Worm (Caenorhabditis elegans) whole organism, early embryonic: Measurements from ENCODE around the gene Y6E2A.7.
"Not testable (repeated sequence)": the region's sequence is repeated elsewhere in the genome, so short reads cannot be mapped to it uniquely, and the experiment has no call there.

Experiments used
- B0310.2 ChIP-seq: sonication (generic microtip); optimal IDR thresholded peaks from 2 replicates; lab custom pipeline; 2016; ENCODE audit warnings: mild to moderate bottlenecking, missing genetic modification characterization, missing compliant biosample characterization
- F13C5.2 ChIP-seq: sonication (generic microtip); optimal IDR thresholded peaks from 2 replicates; lab custom pipeline; 2017; ENCODE audit warnings: mild to moderate bottlenecking, missing genetic modification characterization, inconsistent platforms, missing compliant biosample characterization
- aly-1 ChIP-seq: sonication (generic microtip); optimal IDR thresholded peaks from 2 replicates; lab custom pipeline; 2016; ENCODE audit warnings: missing genetic modification characterization, missing compliant biosample characterization
- ama-1 ChIP-seq: fragments of 150-350 bp; optimal IDR thresholded peaks from 2 replicates; lab custom pipeline; 2014
- ceh-13 ChIP-seq: fragments of 200-800 bp; sonication (Bioruptor generic); optimal IDR thresholded peaks from 2 replicates; lab custom pipeline; 2018; ENCODE audit warnings: mild to moderate bottlenecking, missing genetic modification characterization, missing compliant biosample characterization
- ceh-36 ChIP-seq: sonication (generic microtip); optimal IDR thresholded peaks from 2 replicates; lab custom pipeline; 2016; ENCODE audit warnings: missing genetic modification characterization, inconsistent platforms, missing compliant biosample characterization
- ets-7 ChIP-seq: sonication (generic microtip); optimal IDR thresholded peaks from 2 replicates; lab custom pipeline; 2016; ENCODE audit warnings: missing genotype, missing genetic modification characterization, missing compliant biosample characterization
- flt-1 ChIP-seq: fragments of 200-800 bp; sonication (Bioruptor generic); IDR thresholded peaks from 2 replicates; pipeline ENCODE4 v1.3.6; 2022; ENCODE audit warnings: missing genetic modification characterization, missing compliant biosample characterization
- hmbx-1 ChIP-seq: sonication (generic microtip); optimal IDR thresholded peaks from 2 replicates; lab custom pipeline; 2016; ENCODE audit warnings: mild to moderate bottlenecking, missing genetic modification characterization, missing compliant biosample characterization
- hmg-4 ChIP-seq: fragments of 200-800 bp; sonication (Bioruptor generic); optimal IDR thresholded peaks from 2 replicates; lab custom pipeline; 2018; ENCODE audit warnings: mild to moderate bottlenecking, missing genetic modification characterization, missing compliant biosample characterization
- hnd-1 ChIP-seq: sonication (generic microtip); optimal IDR thresholded peaks from 2 replicates; lab custom pipeline; 2016; ENCODE audit warnings: missing genetic modification characterization, missing compliant biosample characterization
- pes-1 ChIP-seq: fragments of 200-800 bp; sonication (Bioruptor generic); IDR thresholded peaks from 2 replicates; pipeline ENCODE4 v1.3.6; 2022; ENCODE audit warnings: missing genetic modification reagents, missing genetic modification characterization, missing compliant biosample characterization
- scrt-1 ChIP-seq: fragments of 200-800 bp; sonication (Bioruptor generic); IDR thresholded peaks from 2 replicates; pipeline ENCODE4 v1.3.6; 2022; ENCODE audit warnings: missing genetic modification characterization, missing compliant biosample characterization
- sea-1 ChIP-seq: fragments of 200-800 bp; sonication (Bioruptor generic); conservative IDR thresholded peaks from 2 replicates; pipeline ENCODE4 v1.3.6; 2022; ENCODE audit warnings: missing genetic modification characterization, missing compliant biosample characterization
- tbx-11 ChIP-seq: fragments of 200-800 bp; sonication (Bioruptor generic); IDR thresholded peaks from 2 replicates; pipeline ENCODE4 v1.3.6; 2022; ENCODE audit warnings: missing genetic modification characterization, missing compliant biosample characterization
- tbx-37 ChIP-seq: fragments of 200-800 bp; sonication (Bioruptor generic); conservative IDR thresholded peaks from 2 replicates; pipeline ENCODE4 v1.3.6; 2022; ENCODE audit warnings: missing genetic modification reagents, missing genetic modification characterization, missing compliant biosample characterization
- tra-4 ChIP-seq: sonication (generic microtip); optimal IDR thresholded peaks from 2 replicates; lab custom pipeline; 2017; ENCODE audit warnings: missing genetic modification characterization, missing compliant biosample characterization

The Y6E2A.7 gene

DNA sequence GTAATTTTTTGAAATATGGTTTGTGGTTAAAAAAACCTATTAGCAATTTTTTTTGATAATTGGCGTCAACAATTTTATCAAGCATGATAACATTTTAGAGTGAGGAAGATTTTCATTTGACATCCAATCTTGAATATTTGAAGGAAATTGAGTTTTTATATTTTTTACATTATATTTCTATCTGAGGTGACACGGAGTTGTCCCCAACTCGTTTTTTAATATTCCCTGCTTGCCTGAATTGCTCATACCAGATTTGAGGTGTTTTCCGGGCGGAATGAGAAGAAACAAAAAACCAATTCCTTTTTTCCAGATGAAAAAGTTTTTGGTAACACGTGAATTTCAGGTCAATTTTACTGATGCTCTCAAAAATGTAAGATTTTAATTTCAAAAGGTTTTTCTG, at the start of gene Y6E2A.7:
TSS of gene Y6E2A.7 (plus strand) at position 301 of the 400 bp plus-strand sequence.
- no peak for TF ChIP-seq tra-4 (tag; lab: Kevin White, UChicago)
- TF ChIP-seq flt-1 = no peak
- TF ChIP-seq hmg-4 (GFP tag; lab: Kevin White, UChicago) = no peak
- TF ChIP-seq ets-7 (tag; lab: Kevin White, UChicago) = no peak
- no peak for TF ChIP-seq hnd-1 (tag; lab: Kevin White, UChicago)
- no peak for TF ChIP-seq hmbx-1 (tag; lab: Kevin White, UChicago)
- TF ChIP-seq F13C5.2 (tag; lab: Kevin White, UChicago) = no peak
- TF ChIP-seq ama-1 (lab: Kevin White, UChicago) = no peak
- no peak for TF ChIP-seq B0310.2
- no peak for TF ChIP-seq scrt-1 (GFP tag; lab: Robert Waterston, UW)
- no peak for TF ChIP-seq aly-1 (tag; lab: Kevin White, UChicago)
- TF ChIP-seq tbx-11 = no peak
- no peak for TF ChIP-seq ceh-36 (tag; lab: Kevin White, UChicago)
- TF ChIP-seq tbx-37 (GFP tag; lab: Robert Waterston, UW) = no peak
- TF ChIP-seq ceh-13 (GFP tag; lab: Kevin White, UChicago) = no peak
- no peak for TF ChIP-seq sea-1 (GFP tag; lab: Robert Waterston, UW)

- not testable (repeated sequence) for TF ChIP-seq tbx-11; F13C5.2 (tag; lab: Kevin White, UChicago); hnd-1 (tag; lab: Kevin White, UChicago)
Measured at ce11 chrV:15670139-15670538, 49.5 kb upstream of the Y6E2A.7 start, which contains the start of gene K06B4.15. TSS of gene K06B4.15 (plus strand) at chrV:15670439.

ce11 chrV:15673707-15674106, 46.0 kb upstream of the Y6E2A.7 start, which contains the start of gene nhr-51:
TSS of gene nhr-51 (plus strand) at chrV:15674007.
- no peak for TF ChIP-seq ceh-13 (GFP tag; lab: Kevin White, UChicago)
- no peak for TF ChIP-seq flt-1
- no peak for TF ChIP-seq sea-1 (GFP tag; lab: Robert Waterston, UW)
- no peak for TF ChIP-seq hmg-4 (GFP tag; lab: Kevin White, UChicago)
- TF ChIP-seq aly-1 (tag; lab: Kevin White, UChicago) = no peak
- TF ChIP-seq scrt-1 (GFP tag; lab: Robert Waterston, UW) = no peak

DNA sequence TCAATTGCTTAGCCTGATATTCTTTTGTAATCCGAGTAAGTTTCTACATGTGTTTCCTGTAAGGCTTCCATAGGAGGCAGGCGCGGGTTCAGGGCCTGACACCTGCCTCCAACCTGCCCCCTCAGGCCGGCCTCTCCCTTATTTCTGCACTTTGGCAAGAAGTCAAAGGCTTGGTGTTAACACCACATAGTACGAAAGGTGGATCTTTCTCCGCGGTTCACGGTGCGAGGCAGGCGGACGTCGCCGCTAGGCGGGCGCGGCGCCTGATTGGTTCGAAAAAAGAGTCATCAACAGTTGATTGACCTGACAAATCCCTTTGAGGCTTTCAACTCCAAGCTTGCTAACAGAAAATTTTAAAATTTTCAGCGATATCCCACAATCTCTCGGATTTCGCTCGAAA, 44.8 kb upstream of the Y6E2A.7 start:
- no peak for TF ChIP-seq ama-1 (lab: Kevin White, UChicago)
- TF ChIP-seq tbx-11 = no peak
- no peak for TF ChIP-seq ceh-36 (tag; lab: Kevin White, UChicago)
- TF ChIP-seq tra-4 (tag; lab: Kevin White, UChicago) = no peak
- TF ChIP-seq hmg-4 (GFP tag; lab: Kevin White, UChicago) = no peak
- no peak for TF ChIP-seq ceh-13 (GFP tag; lab: Kevin White, UChicago)
- no peak for TF ChIP-seq hnd-1 (tag; lab: Kevin White, UChicago)
- TF ChIP-seq aly-1 (tag; lab: Kevin White, UChicago) = no peak
- no peak for TF ChIP-seq pes-1 (GFP tag; lab: Robert Waterston, UW)
- no peak for TF ChIP-seq B0310.2
- no peak for TF ChIP-seq F13C5.2 (tag; lab: Kevin White, UChicago)
- no peak for TF ChIP-seq scrt-1 (GFP tag; lab: Robert Waterston, UW)
- no peak for TF ChIP-seq hmbx-1 (tag; lab: Kevin White, UChicago)
- TF ChIP-seq tbx-37 (GFP tag; lab: Robert Waterston, UW) = no peak
- no peak for TF ChIP-seq ets-7 (tag; lab: Kevin White, UChicago)
- no peak for TF ChIP-seq flt-1
- TF ChIP-seq sea-1 (GFP tag; lab: Robert Waterston, UW) = no peak

DNA sequence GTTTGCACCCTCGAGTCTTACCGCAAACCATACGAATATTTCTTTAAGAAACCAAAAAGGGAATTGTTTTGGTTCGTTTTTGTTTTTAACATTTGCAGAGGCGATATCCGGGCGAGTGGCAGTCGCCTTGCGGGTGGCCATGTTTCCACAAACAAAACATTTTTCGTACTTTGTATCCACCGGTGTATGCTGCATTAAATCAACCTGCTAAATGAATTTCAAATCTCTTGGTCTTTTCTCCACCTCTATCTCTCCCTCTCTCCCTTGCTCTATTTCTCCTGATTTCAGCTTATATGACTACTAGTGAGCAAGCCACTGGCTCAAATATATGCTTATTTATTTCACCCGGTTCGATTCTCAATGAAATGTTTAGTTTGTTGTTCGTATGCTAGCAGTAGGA, 42.4 kb upstream of the Y6E2A.7 start, which contains the start of gene nhr-52:
TSS of gene nhr-52 (plus strand) at position 301 of the 400 bp plus-strand sequence.
- TF ChIP-seq pes-1 (GFP tag; lab: Robert Waterston, UW) = no peak
- no peak for TF ChIP-seq tbx-11

DNA sequence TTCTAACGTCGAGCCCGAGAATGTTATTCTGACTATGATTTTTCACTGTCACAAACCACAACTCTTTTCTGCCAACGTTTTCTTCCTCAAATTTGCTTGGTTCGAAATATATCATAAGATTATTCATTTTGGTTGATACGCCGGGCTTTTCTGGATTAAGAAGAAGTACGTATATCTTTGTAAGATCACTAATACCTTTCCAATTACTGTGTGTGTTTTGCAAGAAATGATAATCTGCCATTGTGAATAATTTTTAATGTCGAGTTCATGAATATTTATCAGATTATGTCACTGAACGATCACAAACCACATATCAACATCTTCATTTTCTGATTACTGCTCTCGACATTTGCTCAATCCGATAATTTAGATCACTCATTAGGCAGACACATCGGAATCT, 34.1 kb upstream of the Y6E2A.7 start, which contains the start of gene nhr-196:
TSS of gene nhr-196 (plus strand) at position 118 of the 400 bp plus-strand sequence.
- no peak for TF ChIP-seq tra-4 (tag; lab: Kevin White, UChicago)

DNA sequence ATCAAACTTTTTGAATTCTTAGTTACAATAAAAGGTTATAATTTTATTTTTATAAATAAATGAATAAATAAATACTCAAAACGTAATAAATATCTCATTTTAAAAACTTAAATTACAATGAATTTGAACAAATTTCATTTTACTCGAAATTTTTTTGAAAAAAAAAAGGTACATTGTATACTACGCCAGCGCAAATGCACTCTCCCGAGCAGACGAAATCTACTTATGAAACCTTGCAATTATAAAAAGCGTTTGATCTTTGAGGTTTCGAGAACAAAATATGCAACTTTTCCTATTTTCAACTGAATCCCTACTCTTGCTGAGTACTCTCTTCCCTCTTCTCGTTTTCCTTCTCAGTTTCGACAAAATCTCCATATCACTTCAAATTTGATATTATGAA, 32.0 kb upstream of the Y6E2A.7 start, which contains the start of gene nhr-197:
TSS of gene nhr-197 (plus strand) at position 301 of the 400 bp plus-strand sequence.
- no peak for TF ChIP-seq hnd-1 (tag; lab: Kevin White, UChicago)
- TF ChIP-seq ceh-13 (GFP tag; lab: Kevin White, UChicago) = no peak
- TF ChIP-seq tbx-37 (GFP tag; lab: Robert Waterston, UW) = no peak
- no peak for TF ChIP-seq F13C5.2 (tag; lab: Kevin White, UChicago)
- TF ChIP-seq ets-7 (tag; lab: Kevin White, UChicago) = no peak
- no peak for TF ChIP-seq flt-1
- TF ChIP-seq tra-4 (tag; lab: Kevin White, UChicago) = no peak
- no peak for TF ChIP-seq scrt-1 (GFP tag; lab: Robert Waterston, UW)
- no peak for TF ChIP-seq aly-1 (tag; lab: Kevin White, UChicago)
- TF ChIP-seq hmg-4 (GFP tag; lab: Kevin White, UChicago) = no peak
- no peak for TF ChIP-seq pes-1 (GFP tag; lab: Robert Waterston, UW)
- no peak for TF ChIP-seq ceh-36 (tag; lab: Kevin White, UChicago)
- no peak for TF ChIP-seq B0310.2
- no peak for TF ChIP-seq hmbx-1 (tag; lab: Kevin White, UChicago)
- no peak for TF ChIP-seq ama-1 (lab: Kevin White, UChicago)
- no peak for TF ChIP-seq sea-1 (GFP tag; lab: Robert Waterston, UW)
- no peak for TF ChIP-seq tbx-11

DNA sequence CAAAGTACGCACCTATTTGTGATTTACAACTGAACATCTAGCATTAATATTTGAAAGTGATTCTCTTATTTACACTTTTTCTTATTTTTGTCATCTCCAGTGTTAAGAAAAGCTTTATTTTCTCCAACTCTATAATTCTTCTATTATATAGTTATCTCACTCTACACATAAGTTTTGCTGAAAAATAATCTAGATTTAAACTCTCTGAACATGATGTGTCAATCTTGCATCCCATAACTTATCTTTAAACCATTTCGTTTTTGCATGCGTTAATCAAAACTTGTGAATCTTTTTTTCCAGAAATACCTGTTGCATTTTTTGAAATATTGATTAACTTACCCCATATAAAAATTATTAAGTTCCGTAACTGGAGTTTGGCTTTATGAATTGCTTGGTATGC, 29.7 kb upstream of the Y6E2A.7 start, which contains the start of gene nhr-268:
TSS of gene nhr-268 (plus strand) at position 301 of the 400 bp plus-strand sequence.
- TF ChIP-seq sea-1 (GFP tag; lab: Robert Waterston, UW) = no peak
- TF ChIP-seq aly-1 (tag; lab: Kevin White, UChicago) = no peak
- TF ChIP-seq F13C5.2 (tag; lab: Kevin White, UChicago) = no peak
- no peak for TF ChIP-seq ama-1 (lab: Kevin White, UChicago)
- no peak for TF ChIP-seq pes-1 (GFP tag; lab: Robert Waterston, UW)
- TF ChIP-seq tra-4 (tag; lab: Kevin White, UChicago) = no peak
- no peak for TF ChIP-seq ets-7 (tag; lab: Kevin White, UChicago)
- no peak for TF ChIP-seq ceh-36 (tag; lab: Kevin White, UChicago)
- no peak for TF ChIP-seq flt-1
- TF ChIP-seq scrt-1 (GFP tag; lab: Robert Waterston, UW) = no peak
